Fruit fly (Drosophila melanogaster) whole organism, embryonic: ENCODE measurements around the gene CG4101.

Source experiments
- Atf-2 ChIP-seq: fragments of 200-800 bp; sonication (Bioruptor generic); optimal IDR thresholded peaks from 2 replicates; lab custom pipeline; 2016; ENCODE audit warnings: missing biosample characterization, missing genetic modification characterization
- Bgb ChIP-seq: fragments of 200-800 bp; sonication (Bioruptor generic); IDR thresholded peaks from 2 replicates; pipeline ENCODE4 v1.3.6; 2022; ENCODE audit warnings: missing biosample characterization, missing genetic modification characterization; ENCODE audit not compliant: partially characterized antibody
- CG13287 ChIP-seq: fragments of 200-800 bp; sonication (Bioruptor generic); IDR thresholded peaks from 2 replicates; pipeline ENCODE4 v1.3.6; 2022; ENCODE audit warnings: missing biosample characterization, missing genetic modification characterization; ENCODE audit not compliant: partially characterized antibody
- CG15514 ChIP-seq: fragments of 200-800 bp; sonication (Bioruptor generic); optimal IDR thresholded peaks from 3 replicates; lab custom pipeline; 2017; ENCODE audit warnings: missing biosample characterization, missing genetic modification characterization, mild to moderate bottlenecking, moderate library complexity, missing genetic modification reagents
- CG17385 ChIP-seq: fragments of 200-800 bp; sonication (Bioruptor generic); optimal IDR thresholded peaks from 3 replicates; lab custom pipeline; 2018; ENCODE audit warnings: missing biosample characterization, mild to moderate bottlenecking, missing genetic modification characterization
- CG17829 ChIP-seq: fragments of 200-800 bp; optimal IDR thresholded peaks from 2 replicates; lab custom pipeline; 2019; ENCODE audit warnings: missing biosample characterization, mild to moderate bottlenecking, missing genetic modification characterization, moderate library complexity
- CG18011 ChIP-seq: fragments of 200-800 bp; sonication (Bioruptor generic); optimal IDR thresholded peaks from 2 replicates; lab custom pipeline; 2017; ENCODE audit warnings: missing biosample characterization, missing genetic modification characterization, mild to moderate bottlenecking, moderate library complexity, missing genotype
- CG2129 ChIP-seq: fragments of 200-800 bp; sonication (Bioruptor generic); IDR thresholded peaks from 2 replicates; pipeline ENCODE4 v1.3.6; 2022; ENCODE audit warnings: missing biosample characterization, missing genetic modification characterization; ENCODE audit not compliant: partially characterized antibody
- CG3065 ChIP-seq: fragments of 200-800 bp; sonication (Bioruptor generic); optimal IDR thresholded peaks from 2 replicates; lab custom pipeline; 2016; ENCODE audit warnings: missing biosample characterization, missing genetic modification characterization
- CG33557 ChIP-seq: fragments of 200-800 bp; sonication (Bioruptor generic); optimal IDR thresholded peaks from 2 replicates; lab custom pipeline; 2019; ENCODE audit warnings: missing biosample characterization, mild to moderate bottlenecking, missing genetic modification characterization, moderate library complexity
- CG34376 ChIP-seq: fragments of 200-800 bp; sonication (Bioruptor generic); optimal IDR thresholded peaks from 2 replicates; lab custom pipeline; 2018; ENCODE audit warnings: missing biosample characterization, mild to moderate bottlenecking, missing genetic modification characterization
- CG4328 ChIP-seq: fragments of 200-800 bp; sonication (Bioruptor generic); optimal IDR thresholded peaks from 3 replicates; lab custom pipeline; 2017; ENCODE audit warnings: missing biosample characterization, missing genetic modification reagents, missing genetic modification characterization
- CG43689 ChIP-seq: fragments of 200-800 bp; sonication (Bioruptor generic); IDR thresholded peaks from 2 replicates; pipeline ENCODE4 v1.3.6; 2022; ENCODE audit warnings: missing biosample characterization, missing genetic modification characterization
- Dad ChIP-seq: fragments of 200-800 bp; sonication (Bioruptor generic); optimal IDR thresholded peaks from 3 replicates; lab custom pipeline; 2016; ENCODE audit warnings: missing biosample characterization, missing genetic modification characterization
- Dek ChIP-seq: fragments of 200-800 bp; sonication (Bioruptor generic); optimal IDR thresholded peaks from 3 replicates; lab custom pipeline; 2019; ENCODE audit warnings: missing biosample characterization, mild to moderate bottlenecking, missing genetic modification characterization, moderate library complexity
- Doc3 ChIP-seq: fragments of 200-800 bp; sonication (Bioruptor generic); IDR thresholded peaks from 3 replicates; pipeline ENCODE4 v1.3.6; 2022; ENCODE audit warnings: missing biosample characterization, missing genetic modification characterization; ENCODE audit not compliant: partially characterized antibody
- Dp ChIP-seq: fragments of 200-800 bp; sonication (Bioruptor generic); optimal IDR thresholded peaks from 2 replicates; lab custom pipeline; 2018; ENCODE audit warnings: missing biosample characterization, mild to moderate bottlenecking, missing genetic modification characterization, moderate library complexity
- Gug ChIP-seq: fragments of 200-800 bp; sonication (Bioruptor generic); IDR thresholded peaks from 4 replicates; pipeline ENCODE4 v1.3.6; 2022; ENCODE audit warnings: missing biosample characterization, missing genetic modification characterization
- HLH3B ChIP-seq: fragments of 200-800 bp; sonication (Bioruptor generic); IDR thresholded peaks from 2 replicates; pipeline ENCODE4 v1.3.6; 2022; ENCODE audit warnings: missing biosample characterization, missing genetic modification characterization
- Hsf ChIP-seq: fragments of 200-800 bp; sonication (Bioruptor generic); optimal IDR thresholded peaks from 3 replicates; lab custom pipeline; 2016; ENCODE audit warnings: missing biosample characterization, missing genetic modification characterization
- Med ChIP-seq: fragments of 200-800 bp; sonication (Bioruptor generic); peaks from one replicate; lab custom pipeline; 2016; ENCODE audit warnings: missing biosample characterization, missing genetic modification characterization, mild to moderate bottlenecking, inconsistent platforms, moderate library complexity
- Opbp ChIP-seq: fragments of 200-800 bp; sonication (Bioruptor generic); IDR thresholded peaks from 3 replicates; pipeline ENCODE4 v1.3.6; 2022; ENCODE audit warnings: missing biosample characterization, missing genetic modification characterization; ENCODE audit not compliant: partially characterized antibody
- Ravus ChIP-seq: fragments of 200-800 bp; sonication (Bioruptor generic); IDR thresholded peaks from 2 replicates; pipeline ENCODE4 v1.3.6; 2022; ENCODE audit warnings: missing biosample characterization, missing genetic modification characterization
- ara ChIP-seq: fragments of 200-800 bp; sonication (Bioruptor generic); IDR thresholded peaks from 2 replicates; pipeline ENCODE4 v1.3.6; 2022; ENCODE audit warnings: missing biosample characterization, missing genetic modification characterization
- bowl ChIP-seq: fragments of 200-800 bp; sonication (Bioruptor generic); IDR thresholded peaks from 2 replicates; pipeline ENCODE4 v1.3.6; 2022; ENCODE audit warnings: missing biosample characterization, missing genetic modification characterization
- chn ChIP-seq: fragments of 200-800 bp; sonication (Bioruptor generic); optimal IDR thresholded peaks from 2 replicates; lab custom pipeline; 2016; ENCODE audit warnings: missing biosample characterization, missing genetic modification characterization
- fd3F ChIP-seq: fragments of 200-800 bp; sonication (Bioruptor generic); optimal IDR thresholded peaks from 2 replicates; lab custom pipeline; 2018; ENCODE audit warnings: missing biosample characterization, mild to moderate bottlenecking, missing genetic modification characterization, moderate library complexity
- grn ChIP-seq: fragments of 200-800 bp; sonication (Bioruptor generic); optimal IDR thresholded peaks from 3 replicates; lab custom pipeline; 2017; ENCODE audit warnings: missing biosample characterization, missing genetic modification characterization
- her ChIP-seq: fragments of 200-800 bp; sonication (Bioruptor generic); optimal IDR thresholded peaks from 2 replicates; lab custom pipeline; 2016; ENCODE audit warnings: missing biosample characterization, missing genetic modification characterization
- hkb ChIP-seq, 2 experiments: fragments of 200-800 bp in 1 of 2; fragments of >200 bp in 1 of 2; sonication (Bioruptor generic) in 1 of 2; IDR thresholded peaks in 1 of 2; optimal IDR thresholded peaks in 1 of 2; 2 replicates each; pipeline versions ENCODE4 v1.3.6 to Lab custom; 2017 to 2022; ENCODE audit warnings: missing biosample characterization in 1 of 2, missing genetic modification characterization in 1 of 2
- hth ChIP-seq: fragments of >200 bp; optimal IDR thresholded peaks from 2 replicates; lab custom pipeline; 2017; ENCODE audit warnings: inconsistent platforms
- inv ChIP-seq: fragments of 200-800 bp; sonication (Bioruptor generic); IDR thresholded peaks from 2 replicates; pipeline ENCODE4 v1.3.6; 2022; ENCODE audit warnings: missing biosample characterization, missing genetic modification characterization; ENCODE audit not compliant: partially characterized antibody
- jumu ChIP-seq: fragments of 200-800 bp; sonication (Bioruptor generic); optimal IDR thresholded peaks from 3 replicates; lab custom pipeline; 2016; ENCODE audit warnings: missing biosample characterization, missing genetic modification characterization
- knrl ChIP-seq: fragments of 200-800 bp; sonication (Bioruptor generic); IDR thresholded peaks from 3 replicates; pipeline ENCODE4 v1.3.6; 2022; ENCODE audit warnings: missing biosample characterization, missing genetic modification characterization; ENCODE audit not compliant: partially characterized antibody
- lilli ChIP-seq: fragments of 200-800 bp; sonication (Bioruptor generic); optimal IDR thresholded peaks from 3 replicates; lab custom pipeline; 2016; ENCODE audit warnings: missing biosample characterization, missing genetic modification characterization
- mld ChIP-seq: fragments of 200-800 bp; sonication (Bioruptor generic); IDR thresholded peaks from 3 replicates; pipeline ENCODE4 v1.3.6; 2022; ENCODE audit warnings: missing biosample characterization, missing genetic modification characterization; ENCODE audit not compliant: partially characterized antibody
- pan ChIP-seq, 4 experiments: fragments of >200 bp in 3 of 4; fragments of 200-800 bp in 1 of 4; sonication (Bioruptor generic) in 1 of 4; optimal IDR thresholded peaks in 3 of 4; IDR thresholded peaks in 1 of 4; 2 replicates each; pipeline versions ENCODE4 v1.3.6 to Lab custom; 2017 to 2022; ENCODE audit warnings: missing biosample characterization in 2 of 4, missing genetic modification characterization in 2 of 4, mixed read lengths in 1 of 4
- peb ChIP-seq: fragments of 200-800 bp; sonication (Bioruptor generic); IDR thresholded peaks from 2 replicates; pipeline ENCODE4 v1.3.6; 2022; ENCODE audit warnings: missing biosample characterization, missing genetic modification characterization
- repo ChIP-seq: fragments of 200-800 bp; sonication (Bioruptor generic); optimal IDR thresholded peaks from 2 replicates; lab custom pipeline; 2016; ENCODE audit warnings: missing biosample characterization, missing genetic modification characterization
- scrt ChIP-seq: fragments of 200-800 bp; sonication (Bioruptor generic); optimal IDR thresholded peaks from 2 replicates; lab custom pipeline; 2018; ENCODE audit warnings: missing biosample characterization, mild to moderate bottlenecking, missing genetic modification characterization, moderate library complexity
- tna ChIP-seq: fragments of 200-800 bp; sonication (Bioruptor generic); IDR thresholded peaks from 2 replicates; pipeline ENCODE4 v1.3.6; 2022; ENCODE audit warnings: missing biosample characterization, missing genetic modification characterization; ENCODE audit not compliant: partially characterized antibody

The CG4101 gene

DNA sequence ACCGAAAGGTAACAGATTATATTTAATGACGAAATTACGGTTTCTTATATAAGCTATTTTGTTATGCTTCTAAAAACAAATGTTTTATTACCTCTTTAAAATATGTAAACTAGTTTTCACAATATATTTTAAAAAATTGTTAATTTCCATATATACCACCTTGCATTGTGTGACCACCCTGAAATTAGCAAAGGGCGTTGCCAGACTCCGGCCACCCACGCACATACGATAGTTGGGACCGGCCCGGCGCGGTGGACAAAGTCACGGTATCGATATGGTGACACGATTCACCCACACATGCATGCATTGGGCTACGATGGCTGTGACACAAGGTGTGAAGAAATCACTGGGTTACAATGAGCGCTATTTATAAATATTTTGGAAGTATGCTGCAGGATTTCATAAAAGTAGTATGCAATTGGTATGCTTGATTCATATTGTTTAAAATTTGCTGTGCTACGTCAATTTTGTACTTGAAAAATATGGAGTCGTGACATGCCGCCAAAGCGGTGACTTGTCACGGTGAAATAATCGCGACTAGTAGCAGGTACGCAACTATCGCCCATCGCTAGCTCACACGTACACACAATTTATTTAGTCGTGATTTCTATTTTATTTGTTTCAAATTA, 24.2 kb upstream of the CG4101 start (continued):
- TF ChIP-seq tna = no peak; the same call in none of the 2 replicates
- peak; percentile 69 for TF ChIP-seq CG15514
- peak; percentile 26 for TF ChIP-seq CG3065 (GFP tag; lab: Kevin White, UChicago)
- peak; percentile 14 for TF ChIP-seq repo (GFP tag; lab: Kevin White, UChicago)
- TF ChIP-seq bowl = no peak
- TF ChIP-seq Dp (GFP tag; lab: Kevin White, UChicago) = peak; percentile 47
- peak; percentile 64 for TF ChIP-seq Dad
- TF ChIP-seq CG18011 (GFP tag; lab: Kevin White, UChicago) = no peak
- peak; percentile 96 for TF ChIP-seq Doc3
- peak; percentile 24 for TF ChIP-seq CG17385
- peak; percentile 93 for TF ChIP-seq inv
- no peak for TF ChIP-seq grn (GFP tag; lab: Kevin White, UChicago)
- TF ChIP-seq mld (GFP tag; lab: Robert Waterston, UW) = peak; percentile 75; the same call in 1 of the 3 replicates
- TF ChIP-seq knrl (GFP tag; lab: Robert Waterston, UW) = peak; percentile 96
- no peak for TF ChIP-seq scrt (GFP tag; lab: Kevin White, UChicago)
- no peak for TF ChIP-seq her
- no peak for TF ChIP-seq Ravus (GFP tag; lab: Robert Waterston, UW)
- peak; percentile 90 for TF ChIP-seq Bgb (GFP tag; lab: Robert Waterston, UW)
- TF ChIP-seq ara = no peak
- peak; percentile 66 for TF ChIP-seq Hsf (GFP tag; lab: Kevin White, UChicago)
- no peak for TF ChIP-seq Atf-2
- TF ChIP-seq hkb (optimal IDR thresholded peaks at IDR 0.05; lab: Kevin White, UChicago) = peak; percentile 78
- peak; percentile 51 for TF ChIP-seq hkb (GFP tag; IDR thresholded peaks at IDR 0.05; lab: Robert Waterston, UW)
- TF ChIP-seq CG13287 (GFP tag; lab: Robert Waterston, UW) = peak; percentile 94
- peak; percentile 75 for TF ChIP-seq jumu (GFP tag; lab: Kevin White, UChicago)
- no peak for TF ChIP-seq CG43689
- TF ChIP-seq CG33557 (GFP tag; lab: Kevin White, UChicago) = peak; percentile 6
- TF ChIP-seq peb = no peak
- TF ChIP-seq fd3F (GFP tag; lab: Kevin White, UChicago) = peak; percentile 21
- TF ChIP-seq Opbp (GFP tag; lab: Robert Waterston, UW) = peak; percentile 85
- no peak for TF ChIP-seq hth (lab: Kevin White, UChicago)
- TF ChIP-seq CG2129 (GFP tag; lab: Robert Waterston, UW) = peak; percentile 90
- TF ChIP-seq CG17829 (tag; lab: Kevin White, UChicago) = peak; percentile 61
- TF ChIP-seq HLH3B (GFP tag; lab: Robert Waterston, UW) = peak; percentile 54
- TF ChIP-seq Med (GFP tag; lab: Kevin White, UChicago) = peak; percentile 95
- TF ChIP-seq CG4328 (GFP tag; lab: Kevin White, UChicago) = peak; percentile 42
- peak; percentile 71 for TF ChIP-seq lilli (GFP tag; lab: Kevin White, UChicago)
- TF ChIP-seq Gug (GFP tag; lab: Robert Waterston, UW) = peak; percentile 66
- TF ChIP-seq Dek (tag; lab: Kevin White, UChicago) = peak; percentile 68
- peak; percentile 31 for TF ChIP-seq CG34376 (GFP tag; lab: Kevin White, UChicago)
- TF ChIP-seq chn (GFP tag; lab: Kevin White, UChicago) = peak; percentile 73
- TF ChIP-seq pan (optimal IDR thresholded peaks at IDR 0.05; lab: Kevin White, UChicago) = no peak
- peak in 1 of 2 experiments; percentile 76 for TF ChIP-seq pan (GFP tag; optimal IDR thresholded peaks at IDR 0.05 in 1 of 2, IDR thresholded peaks at IDR 0.05 in 1 of 2)
